Worm (Caenorhabditis elegans) whole organism, young adult: ENCODE data around the gene Y37D8A.4.

ENCODE experiments used
- B0019.2 ChIP-seq: fragments of 200-800 bp; sonication (Bioruptor generic); conservative IDR thresholded peaks from 2 replicates; pipeline ENCODE4 v1.3.6; 2022; ENCODE audit warnings: missing genetic modification reagents, missing genetic modification characterization, missing compliant biosample characterization
- F22D6.2 ChIP-seq: sonication (generic microtip); optimal IDR thresholded peaks from 2 replicates; lab custom pipeline; 2016; ENCODE audit warnings: mild to moderate bottlenecking, missing genetic modification characterization, missing compliant biosample characterization
- F37B4.10 ChIP-seq: fragments of 200-800 bp; sonication (Bioruptor generic); IDR thresholded peaks from 2 replicates; pipeline ENCODE4 v1.3.6; 2022; ENCODE audit warnings: missing genetic modification characterization, missing compliant biosample characterization
- F39B2.1 ChIP-seq: fragments of 200-800 bp; sonication (Bioruptor generic); IDR thresholded peaks from 2 replicates; pipeline ENCODE4 v1.3.6; 2022; ENCODE audit warnings: missing genetic modification reagents, missing genetic modification characterization, missing compliant biosample characterization
- F57A8.1 ChIP-seq: fragments of 200-800 bp; sonication (Bioruptor generic); optimal IDR thresholded peaks from 2 replicates; lab custom pipeline; 2018; ENCODE audit warnings: mild to moderate bottlenecking, missing genetic modification characterization, moderate library complexity, missing compliant biosample characterization
- F57C9.4 ChIP-seq: sonication (generic microtip); optimal IDR thresholded peaks from 2 replicates; lab custom pipeline; 2017; ENCODE audit warnings: mild to moderate bottlenecking, missing genetic modification characterization, missing compliant biosample characterization
- T07F8.4 ChIP-seq: sonication (generic microtip); optimal IDR thresholded peaks from 2 replicates; lab custom pipeline; 2016; ENCODE audit warnings: mild to moderate bottlenecking, missing genetic modification characterization, moderate library complexity, missing compliant biosample characterization
- Y67H2A.10 ChIP-seq: fragments of 200-800 bp; sonication (Bioruptor generic); conservative IDR thresholded peaks from 2 replicates; pipeline ENCODE4 v1.3.6; 2022; ENCODE audit warnings: missing genetic modification reagents, missing genetic modification characterization, missing compliant biosample characterization
- Y79H2A.3 ChIP-seq: fragments of 200-800 bp; sonication (Bioruptor generic); conservative IDR thresholded peaks from 2 replicates; pipeline ENCODE4 v1.3.6; 2022; ENCODE audit warnings: missing genetic modification reagents, missing genetic modification characterization, missing compliant biosample characterization
- atf-7 ChIP-seq: sonication (generic microtip); optimal IDR thresholded peaks from 2 replicates; lab custom pipeline; 2017; ENCODE audit warnings: mild to moderate bottlenecking, missing genetic modification characterization, missing compliant biosample characterization
- attf-3 ChIP-seq: fragments of 200-800 bp; sonication (Bioruptor generic); conservative IDR thresholded peaks from 2 replicates; pipeline ENCODE4 v1.3.6; 2022; ENCODE audit warnings: missing genetic modification reagents, missing genetic modification characterization, missing compliant biosample characterization
- attf-6 ChIP-seq: fragments of 200-800 bp; sonication (Bioruptor generic); IDR thresholded peaks from 2 replicates; pipeline ENCODE4 v1.3.6; 2022; ENCODE audit warnings: missing genetic modification reagents, missing genetic modification characterization, missing compliant biosample characterization
- cebp-1 ChIP-seq, 2 experiments: fragments of 200-800 bp in 1 of 2; sonication (Bioruptor generic) in 1 of 2; sonication (generic microtip) in 1 of 2; IDR thresholded peaks in 1 of 2; optimal IDR thresholded peaks in 1 of 2; 2 replicates each; pipeline versions ENCODE4 v1.3.6 to Lab custom; 2017 to 2022; ENCODE audit warnings: missing compliant biosample characterization in 2 of 2, missing genetic modification characterization in 2 of 2, mild to moderate bottlenecking in 1 of 2, missing genetic modification reagents in 1 of 2, moderate library complexity in 1 of 2
- ceh-100 ChIP-seq: fragments of 200-800 bp; sonication (Bioruptor generic); IDR thresholded peaks from 2 replicates; pipeline ENCODE4 v1.3.6; 2022; ENCODE audit warnings: missing genetic modification reagents, missing genetic modification characterization, missing compliant biosample characterization
- ceh-91 ChIP-seq: fragments of 200-800 bp; sonication (Bioruptor generic); IDR thresholded peaks from 2 replicates; pipeline ENCODE4 v1.3.6; 2022; ENCODE audit warnings: missing genetic modification reagents, missing genetic modification characterization, missing compliant biosample characterization
- egl-44 ChIP-seq: fragments of 200-800 bp; sonication (Bioruptor generic); IDR thresholded peaks from 2 replicates; pipeline ENCODE4 v1.3.6; 2022; ENCODE audit warnings: missing genetic modification reagents, missing genetic modification characterization, missing compliant biosample characterization
- egrh-3 ChIP-seq: fragments of 200-800 bp; sonication (Bioruptor generic); IDR thresholded peaks from 2 replicates; pipeline ENCODE4 v1.3.6; 2022; ENCODE audit warnings: missing genetic modification reagents, missing genetic modification characterization, missing compliant biosample characterization
- ekl-4 ChIP-seq: fragments of 200-800 bp; sonication (Bioruptor generic); IDR thresholded peaks from 2 replicates; pipeline ENCODE4 v1.3.6; 2022; ENCODE audit warnings: missing genetic modification reagents, missing genetic modification characterization, missing compliant biosample characterization
- him-1 ChIP-seq: sonication (generic microtip); optimal IDR thresholded peaks from 2 replicates; lab custom pipeline; 2016; ENCODE audit warnings: missing genotype, missing genetic modification reagents, missing genetic modification characterization, missing compliant biosample characterization
- let-607 ChIP-seq, 2 experiments: fragments of 200-800 bp in 1 of 2; sonication (Bioruptor generic) in 1 of 2; sonication (generic microtip) in 1 of 2; optimal IDR thresholded peaks; 2 replicates each; lab custom pipeline; 2016 to 2018; ENCODE audit warnings: mild to moderate bottlenecking in 2 of 2, missing compliant biosample characterization in 2 of 2, missing genetic modification characterization in 2 of 2, moderate library complexity in 2 of 2, missing genotype in 1 of 2
- madf-10 ChIP-seq: sonication (generic microtip); optimal IDR thresholded peaks from 2 replicates; lab custom pipeline; 2016; ENCODE audit warnings: mild to moderate bottlenecking, missing genetic modification characterization, missing compliant biosample characterization
- madf-3 ChIP-seq: fragments of 200-800 bp; sonication (Bioruptor generic); IDR thresholded peaks from 2 replicates; pipeline ENCODE4 v1.3.6; 2022; ENCODE audit warnings: missing genetic modification reagents, missing genetic modification characterization, missing compliant biosample characterization
- mel-28 ChIP-seq: sonication (generic microtip); optimal IDR thresholded peaks from 2 replicates; lab custom pipeline; 2016; ENCODE audit warnings: borderline replicate concordance, mild to moderate bottlenecking, missing genetic modification characterization, missing compliant biosample characterization
- mes-4 ChIP-seq: sonication (generic microtip); optimal IDR thresholded peaks from 2 replicates; lab custom pipeline; 2016; ENCODE audit warnings: missing genotype, missing genetic modification characterization, missing compliant biosample characterization
- nfyb-1 ChIP-seq: fragments of 200-800 bp; sonication (Bioruptor generic); IDR thresholded peaks from 2 replicates; pipeline ENCODE4 v1.3.6; 2022; ENCODE audit warnings: missing genetic modification reagents, missing genetic modification characterization, missing compliant biosample characterization
- nhr-80 ChIP-seq: sonication (generic microtip); optimal IDR thresholded peaks from 2 replicates; lab custom pipeline; 2016; ENCODE audit warnings: missing genetic modification characterization, missing compliant biosample characterization
- snpc-3.4 ChIP-seq: sonication (generic microtip); optimal IDR thresholded peaks from 2 replicates; lab custom pipeline; 2017; ENCODE audit warnings: missing genetic modification characterization, mild to moderate bottlenecking, missing compliant biosample characterization, antibody characterized with exemption, moderate library complexity, missing genotype, missing genetic modification reagents
- somi-1 ChIP-seq: fragments of 200-800 bp; sonication (Bioruptor generic); optimal IDR thresholded peaks from 2 replicates; lab custom pipeline; 2018; ENCODE audit warnings: mild to moderate bottlenecking, missing genetic modification characterization, missing compliant biosample characterization
- tbp1 ChIP-seq: fragments of 200-800 bp; sonication (Bioruptor generic); optimal IDR thresholded peaks from 2 replicates; lab custom pipeline; 2018; ENCODE audit warnings: mild to moderate bottlenecking, missing genetic modification characterization, missing compliant biosample characterization
- unc-130 ChIP-seq: sonication (generic microtip); optimal IDR thresholded peaks from 2 replicates; lab custom pipeline; 2016; ENCODE audit warnings: missing genetic modification reagents, missing genetic modification characterization, missing compliant biosample characterization
- zfh-2 ChIP-seq: fragments of 200-800 bp; sonication (Bioruptor generic); conservative IDR thresholded peaks from 2 replicates; pipeline ENCODE4 v1.3.6; 2022; ENCODE audit warnings: missing genetic modification reagents, missing genetic modification characterization, missing compliant biosample characterization
- ztf-3 ChIP-seq: fragments of 200-800 bp; sonication (Bioruptor generic); optimal IDR thresholded peaks from 2 replicates; lab custom pipeline; 2018; ENCODE audit warnings: mild to moderate bottlenecking, missing genetic modification characterization, missing compliant biosample characterization
- ztf-6 ChIP-seq: fragments of 200-800 bp; sonication (Bioruptor generic); IDR thresholded peaks from 2 replicates; pipeline ENCODE4 v1.3.6; 2022; ENCODE audit warnings: missing genetic modification reagents, missing genetic modification characterization, missing compliant biosample characterization

The Y37D8A.4 gene

ce11 chrIII:12855394-12855793 is 16.6 kb upstream of the Y37D8A.4 start, which contains the start of gene Y37D8A.5:
Gene Y37D8A.5, minus strand, starts transcription at chrIII:12855494.
- TF ChIP-seq cebp-1 (GFP tag; IDR thresholded peaks at IDR 0.05; lab: Robert Waterston, UW): no peak
- no peak for TF ChIP-seq cebp-1 (tag; optimal IDR thresholded peaks at IDR 0.05; lab: Kevin White, UChicago)
- TF ChIP-seq egrh-3 (GFP tag; lab: Robert Waterston, UW): no peak
- no peak for TF ChIP-seq F57A8.1 (GFP tag; lab: Kevin White, UChicago)
- no peak for TF ChIP-seq him-1 (tag; lab: Kevin White, UChicago)
- no peak for TF ChIP-seq ztf-3 (GFP tag; lab: Kevin White, UChicago)
- TF ChIP-seq egl-44: no peak
- no peak for TF ChIP-seq B0019.2 (GFP tag; lab: Robert Waterston, UW)
- TF ChIP-seq mel-28 (tag; lab: Kevin White, UChicago): no peak
- TF ChIP-seq F37B4.10 (GFP tag; lab: Robert Waterston, UW): no peak

ce11 chrIII:12851034-12851433 is 12.3 kb upstream of the Y37D8A.4 start:
- TF ChIP-seq F39B2.1 (no peak), F57C9.4 (tag; lab: Kevin White, UChicago) (no peak), F22D6.2 (tag; lab: Kevin White, UChicago) (no peak), ceh-91 (GFP tag; lab: Robert Waterston, UW) (no peak), zfh-2 (GFP tag; lab: Robert Waterston, UW) (no peak), ekl-4 (GFP tag; lab: Robert Waterston, UW) (no peak), Y67H2A.10 (GFP tag; lab: Robert Waterston, UW) (no peak), ceh-100 (GFP tag; lab: Robert Waterston, UW) (no peak), T07F8.4 (no peak), snpc-3.4 (no peak), attf-3 (GFP tag; lab: Robert Waterston, UW) (no peak), madf-3 (no peak), F37B4.10 (GFP tag; lab: Robert Waterston, UW) (no peak), madf-10 (tag; lab: Kevin White, UChicago) (no peak), ztf-6 (no peak), mes-4 (no peak), somi-1 (no peak), attf-6 (GFP tag; lab: Robert Waterston, UW) (no peak)
- TF ChIP-seq, all 124 proteins: peak for 0

- TF ChIP-seq unc-130 (GFP tag; lab: Kevin White, UChicago) (no peak), him-1 (tag; lab: Kevin White, UChicago) (no peak), nfyb-1 (GFP tag; lab: Robert Waterston, UW) (0 out of 2 replicates have a peak, but pooled peaks have one; percentile 24), cebp-1 (GFP tag; IDR thresholded peaks at IDR 0.05; lab: Robert Waterston, UW) (no peak), cebp-1 (tag; optimal IDR thresholded peaks at IDR 0.05; lab: Kevin White, UChicago) (peak; percentile 40), nhr-80 (peak; percentile 69), tbp1 (GFP tag; lab: Kevin White, UChicago) (no peak), Y79H2A.3 (no peak), madf-10 (tag; lab: Kevin White, UChicago) (no peak), let-607 (tag; optimal IDR thresholded peaks at IDR 0.05; lab: Kevin White, UChicago) (peak in 1 of 2 experiments; percentile 18), atf-7 (tag; lab: Kevin White, UChicago) (no peak)
These were observed 10.9 kb upstream of the Y37D8A.4 start for ce11 chrIII:12849691-12850090.
